Fruit fly (Drosophila melanogaster) whole organism: ENCODE results near the gene Mtl.

ENCODE experiments used
- CG8478 ChIP-seq: fragments of >200 bp; optimal IDR thresholded peaks from 2 replicates; lab custom pipeline; 2018; ENCODE audit warnings: inconsistent platforms
- Dll ChIP-seq: fragments of >200 bp; optimal IDR thresholded peaks from 2 replicates; lab custom pipeline; 2017
- EcR ChIP-seq, 2 experiments: fragments of >200 bp; optimal IDR thresholded peaks; 2 replicates each; lab custom pipeline; 2017; ENCODE audit warnings: missing biosample characterization in 2 of 2, missing genetic modification characterization in 2 of 2, missing genetic modification reagents in 2 of 2
- pan ChIP-seq: fragments of >200 bp; optimal IDR thresholded peaks from 2 replicates; lab custom pipeline; 2017
- psq ChIP-seq: fragments of >200 bp; optimal IDR thresholded peaks from 2 replicates; lab custom pipeline; 2017
- usp ChIP-seq: fragments of >200 bp; optimal IDR thresholded peaks from 2 replicates; lab custom pipeline; 2017; ENCODE audit warnings: missing biosample characterization, missing genetic modification characterization, mixed read lengths

The Mtl gene

dm6 chr3R:27647817-27648216, 11.6 kb downstream of the Mtl start:
- TF ChIP-seq EcR (GFP tag; optimal IDR thresholded peaks at IDR 0.05; lab: Kevin White, UChicago) (no peak), psq (lab: Kevin White, UChicago) (no peak), CG8478 (no peak), usp (GFP tag; lab: Kevin White, UChicago) (no peak), pan (lab: Kevin White, UChicago) (no peak), Dll (lab: Kevin White, UChicago) (no peak)

- TF ChIP-seq psq (lab: Kevin White, UChicago), result no peak
- no peak for TF ChIP-seq Dll (lab: Kevin White, UChicago)
- TF ChIP-seq CG8478, result no peak
- TF ChIP-seq EcR (GFP tag; optimal IDR thresholded peaks at IDR 0.05; lab: Kevin White, UChicago), result no peak
- TF ChIP-seq pan (lab: Kevin White, UChicago), result no peak
- no peak for TF ChIP-seq usp (GFP tag; lab: Kevin White, UChicago)
These were observed 15.5 kb downstream of the Mtl start for dm6 chr3R:27651710-27652109.

dm6 chr3R:27652156-27652810, 16.1 kb downstream of the Mtl start, which contains the start of gene RpS10a:
RpS10a (plus strand) TSS chr3R:27652760.
- TF ChIP-seq CG8478 (no peak), Dll (lab: Kevin White, UChicago) (no peak), psq (lab: Kevin White, UChicago) (no peak), pan (lab: Kevin White, UChicago) (no peak), usp (GFP tag; lab: Kevin White, UChicago) (no peak), EcR (GFP tag; optimal IDR thresholded peaks at IDR 0.05; lab: Kevin White, UChicago) (no peak)

dm6 chr3R:27655109-27655508, 18.9 kb downstream of the Mtl start:
- no peak for TF ChIP-seq Dll (lab: Kevin White, UChicago)
- TF ChIP-seq pan (lab: Kevin White, UChicago), result no peak
- no peak for TF ChIP-seq EcR (GFP tag; optimal IDR thresholded peaks at IDR 0.05; lab: Kevin White, UChicago)
- TF ChIP-seq CG8478, result no peak
- no peak for TF ChIP-seq psq (lab: Kevin White, UChicago)
- TF ChIP-seq usp (GFP tag; lab: Kevin White, UChicago), result no peak

- TF ChIP-seq CG8478, result no peak
- no peak for TF ChIP-seq psq (lab: Kevin White, UChicago)
- TF ChIP-seq EcR (GFP tag; optimal IDR thresholded peaks at IDR 0.05; lab: Kevin White, UChicago), result no peak
- no peak for TF ChIP-seq usp (GFP tag; lab: Kevin White, UChicago)
- TF ChIP-seq Dll (lab: Kevin White, UChicago), result no peak
- TF ChIP-seq pan (lab: Kevin White, UChicago), result no peak
These were observed 20.7 kb downstream of the Mtl start, which contains the start of gene tau for dm6 chr3R:27656686-27657535. tau (minus strand) TSS chr3R:27656996.

dm6 chr3R:27660127-27660579, 23.9 kb downstream of the Mtl start, which contains the start of gene Mlc1:
Mlc1 (minus strand) TSS chr3R:27660177.
- no peak for TF ChIP-seq pan (lab: Kevin White, UChicago)
- no peak for TF ChIP-seq EcR (GFP tag; optimal IDR thresholded peaks at IDR 0.05; lab: Kevin White, UChicago)
- TF ChIP-seq CG8478, result no peak
- no peak for TF ChIP-seq usp (GFP tag; lab: Kevin White, UChicago)
- no peak for TF ChIP-seq psq (lab: Kevin White, UChicago)
- no peak for TF ChIP-seq Dll (lab: Kevin White, UChicago)

- TF ChIP-seq pan (lab: Kevin White, UChicago) (no peak), Dll (lab: Kevin White, UChicago) (no peak), CG8478 (no peak), EcR (GFP tag; optimal IDR thresholded peaks at IDR 0.05; lab: Kevin White, UChicago) (no peak), psq (lab: Kevin White, UChicago) (no peak), usp (GFP tag; lab: Kevin White, UChicago) (no peak)
These were observed 25.2 kb downstream of the Mtl start for dm6 chr3R:27661389-27661788.

dm6 chr3R:27661971-27662489, 25.8 kb downstream of the Mtl start, which contains the start of gene unc80:
unc80 (plus strand) TSS chr3R:27662439.
- no peak for TF ChIP-seq EcR (GFP tag; optimal IDR thresholded peaks at IDR 0.05; lab: Kevin White, UChicago)

- TF ChIP-seq usp (GFP tag; lab: Kevin White, UChicago) (no peak), EcR (GFP tag; optimal IDR thresholded peaks at IDR 0.05; lab: Kevin White, UChicago) (no peak), psq (lab: Kevin White, UChicago) (no peak), Dll (lab: Kevin White, UChicago) (no peak), pan (lab: Kevin White, UChicago) (no peak), CG8478 (no peak)
These were observed 26.6 kb downstream of the Mtl start for dm6 chr3R:27662857-27663256.

dm6 chr3R:27677174-27677726, 41.0 kb downstream of the Mtl start, which contains the start of gene Hsdl2:
Hsdl2 (plus strand) TSS chr3R:27677522.
- TF ChIP-seq pan (lab: Kevin White, UChicago) (no peak), psq (lab: Kevin White, UChicago) (no peak), EcR (GFP tag; optimal IDR thresholded peaks at IDR 0.05; lab: Kevin White, UChicago) (no peak), usp (GFP tag; lab: Kevin White, UChicago) (no peak), CG8478 (no peak), Dll (lab: Kevin White, UChicago) (no peak)

dm6 chr3R:27679019-27679418, 42.8 kb downstream of the Mtl start, which contains the start of gene CG12883:
CG12883 (plus strand) TSS chr3R:27679291.
- TF ChIP-seq Dll (lab: Kevin White, UChicago), result no peak
